Fruit fly (Drosophila melanogaster) whole organism, adult: Measurements from ENCODE around the gene CG32687.

ENCODE experiments used
- CG5204 ChIP-seq: fragments of 200-800 bp; sonication (Bioruptor generic); optimal IDR thresholded peaks from 2 replicates; lab custom pipeline; 2016; ENCODE audit warnings: missing biosample characterization, missing genetic modification characterization
- CG7101 ChIP-seq: fragments of 200-800 bp; sonication (Bioruptor generic); optimal IDR thresholded peaks from 2 replicates; lab custom pipeline; 2018; ENCODE audit warnings: missing biosample characterization, mild to moderate bottlenecking, missing genetic modification characterization, moderate library complexity

DNA sequence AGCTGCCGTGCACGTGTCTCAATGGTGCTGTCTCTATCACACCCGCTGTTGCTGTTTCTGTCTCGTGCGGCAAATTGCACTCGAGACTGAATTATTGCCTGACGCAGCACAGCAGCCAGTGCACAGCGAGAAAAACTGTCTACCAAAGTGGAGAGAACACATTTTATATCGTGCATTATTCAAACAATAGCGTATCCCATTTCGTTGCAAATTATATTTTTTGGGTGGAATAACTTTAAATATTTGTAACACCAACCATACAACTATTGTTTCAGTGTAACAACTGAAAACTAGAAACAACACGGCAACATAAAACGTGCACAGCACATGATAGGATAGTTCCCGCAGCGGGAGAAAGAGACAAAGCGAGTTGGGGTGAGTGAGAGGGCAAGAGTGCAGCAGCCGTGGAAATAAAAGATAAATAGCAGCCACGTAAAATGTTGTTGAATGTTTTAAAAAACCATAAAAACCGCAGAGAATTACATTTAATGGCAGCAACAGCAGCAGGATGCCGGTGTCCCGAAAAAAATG lies 28.4 kb upstream of the CG32687 start:
- TF ChIP-seq CG7101 (tag; lab: Kevin White, UChicago): no peak
- no peak for TF ChIP-seq CG5204 (GFP tag; lab: Kevin White, UChicago)
